Fruit fly (Drosophila melanogaster): ENCODE results near the gene CG31792.

DNA sequence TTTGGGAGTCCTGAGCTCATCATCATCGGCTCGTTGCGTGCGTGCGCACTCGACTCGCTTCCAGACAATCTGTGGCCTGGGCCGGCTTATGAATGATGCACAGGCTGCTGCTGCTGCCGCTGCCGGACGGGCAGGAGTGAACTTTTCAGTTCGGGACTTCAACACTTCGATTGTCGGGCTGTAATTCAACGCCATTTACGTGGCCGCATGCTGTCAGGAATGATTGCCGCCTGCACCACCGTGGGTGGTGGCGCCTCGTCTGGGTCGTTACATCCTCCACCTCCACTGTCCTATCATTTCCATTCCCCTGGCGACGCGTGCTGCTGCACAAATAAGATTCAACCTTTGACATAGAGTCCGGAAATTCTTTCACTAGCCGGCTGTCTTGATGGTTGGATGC, 12.8 kb downstream of the CG31792 start:
- no peak for TF ChIP-seq CTCF (optimal IDR thresholded peaks at IDR 0.05)
- TF ChIP-seq CG8478 (optimal IDR thresholded peaks at IDR 0.05), result no peak
